Fruit fly (Drosophila melanogaster): ENCODE measurements around the gene Cpr76Ba.

DNA sequence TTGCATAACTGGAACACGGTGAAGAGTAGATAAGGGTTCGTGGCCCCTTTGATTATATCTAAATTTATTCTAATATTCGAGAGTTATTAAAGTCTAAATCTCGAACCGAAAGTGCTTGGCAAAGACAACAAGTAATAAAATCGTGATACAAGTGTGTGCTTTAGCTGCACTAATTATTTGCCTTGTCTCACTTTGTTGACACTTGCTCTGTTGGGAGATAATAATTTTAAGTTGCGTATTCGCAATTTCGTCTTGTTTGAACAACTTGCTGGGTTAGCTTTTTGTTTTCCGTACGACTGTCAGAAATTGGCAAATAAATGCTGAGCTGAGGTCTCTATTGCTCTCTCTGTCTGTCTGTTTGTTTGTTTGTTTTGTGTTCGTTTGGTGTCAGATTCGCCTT, 13.4 kb downstream of the Cpr76Ba start:
- no peak for TF ChIP-seq CG12605 (GFP tag; IDR thresholded peaks at IDR 0.05)
- TF ChIP-seq CG34367 (tag; optimal IDR thresholded peaks at IDR 0.05) = no peak
- TF ChIP-seq EcR (GFP tag; optimal IDR thresholded peaks at IDR 0.05) = no peak
